Worm (Caenorhabditis elegans): ENCODE measurements around the gene F45D3.4.
A peak's percentile ranks its signal among the peaks of the same experiment; 100 is the strongest.

Gene F45D3.4

ce11 chrV:12552671-12553212, at the start of gene F45D3.4:
Gene F45D3.4 (minus strand): TSS chrV:12553191.
- TF ChIP-seq rcor-1 (GFP tag; IDR thresholded peaks at IDR 0.05) (0 out of 2 replicates have a peak, but pooled peaks have one; percentile 20), Y67H2A.10 (GFP tag; conservative IDR thresholded peaks at IDR 0.05) (no peak), K11D2.4 (GFP tag; IDR thresholded peaks at IDR 0.05) (0 out of 2 replicates have a peak, but pooled peaks have one; percentile 11)

- TF ChIP-seq F37B4.10 (GFP tag; IDR thresholded peaks at IDR 0.05) (no peak), aptf-2 (GFP tag; conservative IDR thresholded peaks at IDR 0.05) (no peak), unc-62 (GFP tag; optimal IDR thresholded peaks at IDR 0.05) (no peak), lin-35 (GFP tag; optimal IDR thresholded peaks at IDR 0.05) (no peak), snpc-3.4 (tag; optimal IDR thresholded peaks at IDR 0.05) (no peak), lir-1 (GFP tag; conservative IDR thresholded peaks at IDR 0.05) (no peak), sdz-38 (tag; optimal IDR thresholded peaks at IDR 0.05) (no peak), ceh-100 (GFP tag; IDR thresholded peaks at IDR 0.05) (no peak)
Measured at ce11 chrV:12601835-12602234, 48.8 kb upstream of the F45D3.4 start.

DNA sequence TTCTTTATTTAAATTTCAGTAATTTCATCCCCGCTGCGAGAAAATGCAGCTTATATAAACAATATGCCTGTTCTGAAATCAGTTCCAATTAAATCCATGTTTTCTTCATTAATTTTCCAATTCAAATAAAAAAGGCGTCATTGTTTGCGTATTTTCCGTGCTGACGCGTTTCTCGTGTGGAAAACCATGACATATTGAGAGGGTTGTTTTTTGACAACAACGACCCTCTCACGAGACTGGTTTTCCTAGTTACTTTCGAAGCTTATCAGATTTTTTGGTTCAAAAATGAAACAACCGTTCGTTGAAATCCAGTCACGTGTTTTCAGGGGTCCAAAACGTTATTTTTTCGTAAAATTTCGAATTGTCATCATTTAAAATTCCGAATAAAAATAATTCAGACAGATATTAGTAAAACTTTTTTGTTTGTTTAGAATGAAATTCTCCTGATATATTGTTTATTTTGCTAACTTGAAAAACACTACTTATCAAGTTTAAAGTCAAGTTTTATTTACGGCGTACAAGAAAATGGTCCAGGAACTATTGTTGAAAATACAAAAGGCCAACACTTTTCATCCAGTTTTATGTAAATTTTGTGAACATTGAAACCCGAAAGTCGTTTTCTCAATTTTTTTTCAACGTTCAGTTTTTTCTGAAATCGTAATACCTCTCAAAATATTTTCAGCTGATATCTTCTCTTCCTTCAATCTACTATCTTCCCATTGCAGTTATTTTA, 46.7 kb upstream of the F45D3.4 start, which contains the start of gene C14C10.5:
Gene C14C10.5, plus strand, starts transcription at position 683 of the 733 bp plus-strand sequence.
- TF ChIP-seq hmg-20 (GFP tag; IDR thresholded peaks at IDR 0.05) = no peak
- TF ChIP-seq ceh-91 (GFP tag; IDR thresholded peaks at IDR 0.05) = no peak
- TF ChIP-seq attf-5 (GFP tag; optimal IDR thresholded peaks at IDR 0.05) = peak; percentile 73
- peak; percentile 63 for TF ChIP-seq nhr-80 (tag; optimal IDR thresholded peaks at IDR 0.05)
- peak; percentile 88 for TF ChIP-seq ztf-18 (tag; optimal IDR thresholded peaks at IDR 0.05)
- TF ChIP-seq tbp1 (GFP tag; optimal IDR thresholded peaks at IDR 0.05) = no peak
- TF ChIP-seq cebp-1 (GFP tag; IDR thresholded peaks at IDR 0.05) = no peak
- peak; percentile 42 for TF ChIP-seq cebp-1 (tag; optimal IDR thresholded peaks at IDR 0.05)
- no peak for TF ChIP-seq K12H6.12 (tag; optimal IDR thresholded peaks at IDR 0.05)
- TF ChIP-seq lin-40 (tag; optimal IDR thresholded peaks at IDR 0.05) = peak; percentile 26

- TF ChIP-seq hmg-1.2 (GFP tag; IDR thresholded peaks at IDR 0.05) (peak; percentile 94), ceh-100 (GFP tag; IDR thresholded peaks at IDR 0.05) (no peak)
Measured at ce11 chrV:12599110-12599509, 46.1 kb upstream of the F45D3.4 start, which contains the start of the genes C14C10.10 and ril-2. Gene C14C10.10 (minus strand): TSS chrV:12599128. Gene ril-2 (minus strand): TSS chrV:12599157.

DNA sequence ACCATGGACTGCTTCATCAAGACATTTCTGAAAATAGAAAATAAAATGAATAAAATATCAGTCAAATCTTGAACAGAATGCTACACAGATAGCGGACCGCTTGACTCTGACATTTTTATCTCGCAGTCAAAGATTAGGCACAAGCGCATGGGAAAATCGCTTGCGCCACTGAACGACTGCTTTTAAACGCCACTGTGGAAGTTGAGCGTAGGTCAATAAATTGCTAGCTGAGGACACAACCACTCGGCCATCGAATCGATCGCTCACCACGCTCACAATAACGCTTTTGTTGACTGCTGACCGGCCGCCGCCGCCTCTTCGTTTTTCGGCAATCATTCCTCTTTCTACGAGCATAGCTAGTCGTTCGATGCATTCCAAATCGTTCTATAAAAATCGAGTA, 43.8 kb upstream of the F45D3.4 start:
- no peak for TF ChIP-seq lsy-27 (tag; optimal IDR thresholded peaks at IDR 0.05; ENCODE audit: borderline replicate concordance, insufficient read depth)
- peak; percentile 71 for TF ChIP-seq ztf-18 (tag; optimal IDR thresholded peaks at IDR 0.05)
- no peak for TF ChIP-seq B0019.2 (GFP tag; conservative IDR thresholded peaks at IDR 0.05)
- TF ChIP-seq zim-3 (tag; optimal IDR thresholded peaks at IDR 0.05) = no peak
- no peak for TF ChIP-seq akir-1 (GFP tag; optimal IDR thresholded peaks at IDR 0.05)
- no peak for TF ChIP-seq attf-6 (GFP tag; IDR thresholded peaks at IDR 0.05)
- no peak for TF ChIP-seq hmg-20 (GFP tag; IDR thresholded peaks at IDR 0.05)
- TF ChIP-seq mes-4 (tag; optimal IDR thresholded peaks at IDR 0.05) = peak; percentile 52
- no peak for TF ChIP-seq ceh-58 (GFP tag; IDR thresholded peaks at IDR 0.05)
- no peak for TF ChIP-seq hlh-26 (GFP tag; conservative IDR thresholded peaks at IDR 0.05)
- 0 out of 2 replicates have a peak, but pooled peaks have one; percentile 27 for TF ChIP-seq Y95B8A.8 (GFP tag; IDR thresholded peaks at IDR 0.05)
- no peak for TF ChIP-seq madf-8 (GFP tag; conservative IDR thresholded peaks at IDR 0.05)
- no peak for TF ChIP-seq nfya-2 (GFP tag; IDR thresholded peaks at IDR 0.05)
- TF ChIP-seq nhr-179 (tag; optimal IDR thresholded peaks at IDR 0.05) = peak; percentile 28
- peak; percentile 54 for TF ChIP-seq F10E7.11 (tag; optimal IDR thresholded peaks at IDR 0.05)
- TF ChIP-seq lag-1 (GFP tag; IDR thresholded peaks at IDR 0.05) = no peak
- TF ChIP-seq pbrm-1 (GFP tag; IDR thresholded peaks at IDR 0.05) = peak; percentile 43; the same call in 1 of the 2 replicates
- TF ChIP-seq T07F8.4 (tag; optimal IDR thresholded peaks at IDR 0.05) = peak; percentile 56
- TF ChIP-seq attf-5 (GFP tag; optimal IDR thresholded peaks at IDR 0.05) = peak; percentile 25
- TF ChIP-seq hsf-1 (GFP tag; IDR thresholded peaks at IDR 0.05) = 0 out of 2 replicates have a peak, but pooled peaks have one; percentile 35
- peak; percentile 64 for TF ChIP-seq rpc-1 (optimal IDR thresholded peaks at IDR 0.05)
- peak; percentile 78 for TF ChIP-seq rpc-1 (tag; optimal IDR thresholded peaks at IDR 0.05)
